ENCODE assay signal across 1 fruit fly cellular context in the genomic region with DNA sequence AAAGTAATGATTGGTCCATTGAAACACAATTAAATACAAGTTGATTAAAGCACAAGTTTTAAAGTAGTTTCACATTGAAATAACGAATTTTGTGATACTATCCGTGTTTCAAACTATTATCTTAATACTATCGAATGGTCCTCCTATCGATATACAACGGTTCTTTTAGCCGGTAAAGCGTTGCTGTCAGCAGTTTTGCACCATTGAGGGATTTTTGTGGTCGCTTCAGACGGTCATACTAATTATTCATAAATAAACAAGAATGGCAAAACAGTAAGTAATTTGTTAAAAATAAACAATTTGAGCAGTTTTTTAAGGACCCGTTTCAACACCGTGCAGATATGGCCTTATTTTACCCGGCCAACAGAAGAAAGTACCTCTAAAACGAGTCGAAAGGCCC.
TF ChIP-seq lines count a peak whose summit lies in the region.

A gene (plus strand): TSS at position 206 of the 400 bp plus-strand sequence.

TF ChIP-seq in whole organism, embryonic, 481 proteins besides CTCF, POLR2A, EP300 and RAD21 (continued from another document and continues in another):
- no peak for TF ChIP-seq CG7556 (GFP tag; optimal IDR thresholded peaks at IDR 0.05; lab: Kevin White, UChicago)
- no peak for TF ChIP-seq Kr (GFP tag; optimal IDR thresholded peaks at IDR 0.05; lab: Kevin White, UChicago)
- peak; percentile 15 for TF ChIP-seq sens (GFP tag; lab: Kevin White, UChicago)
- peak; percentile 62 for TF ChIP-seq Med (GFP tag; lab: Kevin White, UChicago)
- no peak for TF ChIP-seq CG7987 (GFP tag; optimal IDR thresholded peaks at IDR 0.05; lab: Kevin White, UChicago)
- TF ChIP-seq Xbp1 (GFP tag; optimal IDR thresholded peaks at IDR 0.05; lab: Kevin White, UChicago): no peak
- TF ChIP-seq Atf3 (GFP tag; optimal IDR thresholded peaks at IDR 0.05; lab: Kevin White, UChicago): no peak
- no peak for TF ChIP-seq ems (GFP tag; optimal IDR thresholded peaks at IDR 0.05; lab: Kevin White, UChicago)
- no peak for TF ChIP-seq CG17359 (tag; optimal IDR thresholded peaks at IDR 0.05; lab: Kevin White, UChicago)
- TF ChIP-seq Deaf1 (tag; optimal IDR thresholded peaks at IDR 0.05; lab: Kevin White, UChicago): no peak
- no peak for TF ChIP-seq org-1 (GFP tag; optimal IDR thresholded peaks at IDR 0.05; lab: Kevin White, UChicago)
- TF ChIP-seq croc (GFP tag; conservative IDR thresholded peaks at IDR 0.05; lab: Robert Waterston, UW): no peak
- no peak for TF ChIP-seq Hr39 (optimal IDR thresholded peaks at IDR 0.05; lab: Kevin White, UChicago)
- TF ChIP-seq disco-r (GFP tag; optimal IDR thresholded peaks at IDR 0.05; lab: Kevin White, UChicago): no peak
- no peak for TF ChIP-seq dysf (GFP tag; IDR thresholded peaks at IDR 0.05; lab: Robert Waterston, UW)
- no peak for TF ChIP-seq GATAe (GFP tag; conservative IDR thresholded peaks at IDR 0.05; lab: Robert Waterston, UW)
- TF ChIP-seq dan (GFP tag; IDR thresholded peaks at IDR 0.05; lab: Robert Waterston, UW): no peak
- peak; percentile 43; the same call in 1 of the 2 replicates for TF ChIP-seq hbn (GFP tag; IDR thresholded peaks at IDR 0.05; lab: Robert Waterston, UW; ENCODE audit: partially characterized antibody)
- no peak for TF ChIP-seq Atf-2 (GFP tag; optimal IDR thresholded peaks at IDR 0.05; lab: Kevin White, UChicago)
- peak; percentile 4 for TF ChIP-seq CG17912 (GFP tag; optimal IDR thresholded peaks at IDR 0.05; lab: Kevin White, UChicago)
- TF ChIP-seq CG10147 (GFP tag; optimal IDR thresholded peaks at IDR 0.05; lab: Kevin White, UChicago): no peak
- TF ChIP-seq pnt (GFP tag; optimal IDR thresholded peaks at IDR 0.05; lab: Kevin White, UChicago): no peak
- TF ChIP-seq Neu2 (GFP tag; optimal IDR thresholded peaks at IDR 0.05; lab: Kevin White, UChicago; ENCODE audit: borderline replicate concordance): no peak
- no peak for TF ChIP-seq D (optimal IDR thresholded peaks at IDR 0.05; lab: Kevin White, UChicago)
- no peak for TF ChIP-seq D (GFP tag; optimal IDR thresholded peaks at IDR 0.05; lab: Kevin White, UChicago)
- TF ChIP-seq CG33213 (GFP tag; optimal IDR thresholded peaks at IDR 0.05; lab: Kevin White, UChicago): no peak
- no peak for TF ChIP-seq CG2712 (tag; optimal IDR thresholded peaks at IDR 0.05; lab: Kevin White, UChicago)
- no peak for TF ChIP-seq CG8765 (GFP tag; IDR thresholded peaks at IDR 0.05; lab: Robert Waterston, UW)
- TF ChIP-seq unc-4 (GFP tag; IDR thresholded peaks at IDR 0.05; lab: Robert Waterston, UW; ENCODE audit: partially characterized antibody): peak; percentile 28; the same call in 1 of the 2 replicates
- no peak for TF ChIP-seq Rfx (GFP tag; IDR thresholded peaks at IDR 0.05; lab: Robert Waterston, UW)
- TF ChIP-seq CG6254 (GFP tag; optimal IDR thresholded peaks at IDR 0.05; lab: Kevin White, UChicago): no peak
- TF ChIP-seq CG12942 (GFP tag; optimal IDR thresholded peaks at IDR 0.05; lab: Kevin White, UChicago): no peak
- TF ChIP-seq NFAT (GFP tag; IDR thresholded peaks at IDR 0.05; lab: Robert Waterston, UW): no peak
- TF ChIP-seq crc (GFP tag; optimal IDR thresholded peaks at IDR 0.05; lab: Kevin White, UChicago): no peak
- TF ChIP-seq Gug (GFP tag; IDR thresholded peaks at IDR 0.05; lab: Robert Waterston, UW): no peak
- TF ChIP-seq CG1529 (GFP tag; optimal IDR thresholded peaks at IDR 0.05; lab: Kevin White, UChicago): no peak
- TF ChIP-seq Dp (GFP tag; optimal IDR thresholded peaks at IDR 0.05; lab: Kevin White, UChicago): no peak
- no peak for TF ChIP-seq CG12155 (GFP tag; optimal IDR thresholded peaks at IDR 0.05; lab: Kevin White, UChicago)
- TF ChIP-seq dimm (GFP tag; IDR thresholded peaks at IDR 0.05; lab: Robert Waterston, UW): no peak
- TF ChIP-seq Max (GFP tag; optimal IDR thresholded peaks at IDR 0.05; lab: Kevin White, UChicago): no peak
- no peak for TF ChIP-seq CG7839 (tag; optimal IDR thresholded peaks at IDR 0.05; lab: Kevin White, UChicago)
- no peak for TF ChIP-seq gro (GFP tag; optimal IDR thresholded peaks at IDR 0.05; lab: Kevin White, UChicago)
- no peak for TF ChIP-seq CG31224 (GFP tag; IDR thresholded peaks at IDR 0.05; lab: Robert Waterston, UW)
- TF ChIP-seq zen2 (GFP tag; IDR thresholded peaks at IDR 0.05; lab: Robert Waterston, UW; ENCODE audit: partially characterized antibody): no peak
- no peak for TF ChIP-seq CG9876 (GFP tag; optimal IDR thresholded peaks at IDR 0.05; lab: Kevin White, UChicago)
- no peak for TF ChIP-seq maf-S (GFP tag; optimal IDR thresholded peaks at IDR 0.05; lab: Kevin White, UChicago)
- no peak for TF ChIP-seq Gsc (GFP tag; IDR thresholded peaks at IDR 0.05; lab: Robert Waterston, UW)
- no peak for TF ChIP-seq zen (tag; optimal IDR thresholded peaks at IDR 0.05; lab: Kevin White, UChicago)
- no peak for TF ChIP-seq CG10431 (GFP tag; optimal IDR thresholded peaks at IDR 0.05; lab: Kevin White, UChicago)
- peak; percentile 58 for TF ChIP-seq vvl (GFP tag; IDR thresholded peaks at IDR 0.05; lab: Robert Waterston, UW)
- no peak for TF ChIP-seq bab2 (GFP tag; optimal IDR thresholded peaks at IDR 0.05; lab: Kevin White, UChicago)
- TF ChIP-seq gce (GFP tag; IDR thresholded peaks at IDR 0.05; lab: Robert Waterston, UW): no peak
- no peak for TF ChIP-seq CG15269 (tag; optimal IDR thresholded peaks at IDR 0.05; lab: Kevin White, UChicago)
- no peak for TF ChIP-seq wor (GFP tag; IDR thresholded peaks at IDR 0.05; lab: Robert Waterston, UW)
- TF ChIP-seq CG43689 (GFP tag; IDR thresholded peaks at IDR 0.05; lab: Robert Waterston, UW): no peak
- TF ChIP-seq Scr (GFP tag; IDR thresholded peaks at IDR 0.05; lab: Robert Waterston, UW; ENCODE audit: partially characterized antibody): peak; percentile 47; the same call in 1 of the 2 replicates
- no peak for TF ChIP-seq tap (tag; optimal IDR thresholded peaks at IDR 0.05; lab: Kevin White, UChicago)
- TF ChIP-seq cas (GFP tag; IDR thresholded peaks at IDR 0.05; lab: Robert Waterston, UW): no peak
- no peak for TF ChIP-seq CG1024 (GFP tag; IDR thresholded peaks at IDR 0.05; lab: Robert Waterston, UW)
- TF ChIP-seq C15 (GFP tag; IDR thresholded peaks at IDR 0.05; lab: Robert Waterston, UW): no peak
- no peak for TF ChIP-seq nom (GFP tag; optimal IDR thresholded peaks at IDR 0.05; lab: Kevin White, UChicago)
- TF ChIP-seq HLH54F (GFP tag; optimal IDR thresholded peaks at IDR 0.05; lab: Kevin White, UChicago): no peak
- peak; percentile 18 for TF ChIP-seq bcd (GFP tag; optimal IDR thresholded peaks at IDR 0.05; lab: Kevin White, UChicago)
- TF ChIP-seq gfzf (GFP tag; optimal IDR thresholded peaks at IDR 0.05; lab: Kevin White, UChicago): peak; percentile 63
- no peak for TF ChIP-seq CG13123 (GFP tag; optimal IDR thresholded peaks at IDR 0.05; lab: Kevin White, UChicago)
- TF ChIP-seq zfh2 (GFP tag; optimal IDR thresholded peaks at IDR 0.05; lab: Kevin White, UChicago): no peak
- no peak for TF ChIP-seq CG17802 (tag; optimal IDR thresholded peaks at IDR 0.05; lab: Kevin White, UChicago)
- TF ChIP-seq CG14710 (tag; optimal IDR thresholded peaks at IDR 0.05; lab: Kevin White, UChicago): no peak
- no peak for TF ChIP-seq ind (GFP tag; optimal IDR thresholded peaks at IDR 0.05; lab: Kevin White, UChicago)
- no peak for TF ChIP-seq sens-2 (GFP tag; IDR thresholded peaks at IDR 0.05; lab: Robert Waterston, UW)
- peak; percentile 48; the same call in 1 of the 3 replicates for TF ChIP-seq vnd (GFP tag; IDR thresholded peaks at IDR 0.05; lab: Robert Waterston, UW; ENCODE audit: partially characterized antibody)
- no peak for TF ChIP-seq CG6854 (GFP tag; optimal IDR thresholded peaks at IDR 0.05; lab: Kevin White, UChicago)
- TF ChIP-seq Dfd (GFP tag; optimal IDR thresholded peaks at IDR 0.05; lab: Kevin White, UChicago): no peak
- TF ChIP-seq dmrt99B (tag; optimal IDR thresholded peaks at IDR 0.05; lab: Kevin White, UChicago): no peak
- no peak for TF ChIP-seq ac (GFP tag; optimal IDR thresholded peaks at IDR 0.05; lab: Kevin White, UChicago)
- no peak for TF ChIP-seq seq (GFP tag; IDR thresholded peaks at IDR 0.05; lab: Robert Waterston, UW)
- TF ChIP-seq CoRest (tag; optimal IDR thresholded peaks at IDR 0.05; lab: Kevin White, UChicago): no peak
- no peak for TF ChIP-seq CG34376 (GFP tag; optimal IDR thresholded peaks at IDR 0.05; lab: Kevin White, UChicago)
- no peak for TF ChIP-seq ase (GFP tag; IDR thresholded peaks at IDR 0.05; lab: Robert Waterston, UW)
- no peak for TF ChIP-seq Dip2 (GFP tag; IDR thresholded peaks at IDR 0.05; lab: Robert Waterston, UW)
- TF ChIP-seq CG4820 (GFP tag; optimal IDR thresholded peaks at IDR 0.05; lab: Kevin White, UChicago): no peak
- peak; percentile 75 for TF ChIP-seq amos (GFP tag; IDR thresholded peaks at IDR 0.05; lab: Robert Waterston, UW; ENCODE audit: partially characterized antibody)
- peak; percentile 0 for TF ChIP-seq Sry-δ (GFP tag; optimal IDR thresholded peaks at IDR 0.05; lab: Kevin White, UChicago)
- no peak for TF ChIP-seq CG4617 (GFP tag; optimal IDR thresholded peaks at IDR 0.05; lab: Kevin White, UChicago; ENCODE audit: borderline replicate concordance)
- TF ChIP-seq CG3726 (GFP tag; IDR thresholded peaks at IDR 0.05; lab: Robert Waterston, UW): no peak
- TF ChIP-seq CG16779 (GFP tag; IDR thresholded peaks at IDR 0.05; lab: Robert Waterston, UW): no peak
- no peak for TF ChIP-seq CG4328 (GFP tag; optimal IDR thresholded peaks at IDR 0.05; lab: Kevin White, UChicago)
- TF ChIP-seq fd102C (GFP tag; optimal IDR thresholded peaks at IDR 0.05; lab: Kevin White, UChicago): no peak
- no peak for TF ChIP-seq CG18262 (tag; optimal IDR thresholded peaks at IDR 0.05; lab: Kevin White, UChicago)
- peak; percentile 15 for TF ChIP-seq NfI (GFP tag; optimal IDR thresholded peaks at IDR 0.05; lab: Kevin White, UChicago)
- no peak for TF ChIP-seq CG3847 (GFP tag; IDR thresholded peaks at IDR 0.05; lab: Robert Waterston, UW)
- no peak for TF ChIP-seq CG14441 (GFP tag; IDR thresholded peaks at IDR 0.05; lab: Robert Waterston, UW)
- TF ChIP-seq MTF-1 (GFP tag; optimal IDR thresholded peaks at IDR 0.05; lab: Kevin White, UChicago; ENCODE audit: borderline replicate concordance): no peak
- no peak for TF ChIP-seq CG4424 (GFP tag; optimal IDR thresholded peaks at IDR 0.05; lab: Kevin White, UChicago)
- peak; percentile 25; the same call in 1 of the 2 replicates for TF ChIP-seq bbx (GFP tag; IDR thresholded peaks at IDR 0.05; lab: Robert Waterston, UW; ENCODE audit: partially characterized antibody)
- TF ChIP-seq cwo (GFP tag; optimal IDR thresholded peaks at IDR 0.05; lab: Kevin White, UChicago): no peak
- no peak for TF ChIP-seq CG7745 (tag; optimal IDR thresholded peaks at IDR 0.05; lab: Kevin White, UChicago)
- peak; percentile 62; the same call in 1 of the 2 replicates for TF ChIP-seq Bgb (GFP tag; IDR thresholded peaks at IDR 0.05; lab: Robert Waterston, UW; ENCODE audit: partially characterized antibody)
- TF ChIP-seq Doc2 (GFP tag; IDR thresholded peaks at IDR 0.05; lab: Robert Waterston, UW): no peak
- no peak for TF ChIP-seq CG6765 (GFP tag; optimal IDR thresholded peaks at IDR 0.05; lab: Kevin White, UChicago)
- no peak for TF ChIP-seq CG18619 (GFP tag; optimal IDR thresholded peaks at IDR 0.05; lab: Kevin White, UChicago)
- TF ChIP-seq CG14014 (GFP tag; IDR thresholded peaks at IDR 0.05; lab: Robert Waterston, UW): no peak
- no peak for TF ChIP-seq CG32772 (GFP tag; IDR thresholded peaks at IDR 0.05; lab: Robert Waterston, UW)
- no peak for TF ChIP-seq onecut (GFP tag; IDR thresholded peaks at IDR 0.05; lab: Robert Waterston, UW)
- no peak for TF ChIP-seq CG17385 (GFP tag; optimal IDR thresholded peaks at IDR 0.05; lab: Kevin White, UChicago)
- TF ChIP-seq NC2β (GFP tag; optimal IDR thresholded peaks at IDR 0.05; lab: Kevin White, UChicago): no peak
- no peak for TF ChIP-seq CG12299 (tag; optimal IDR thresholded peaks at IDR 0.05; lab: Kevin White, UChicago)
- no peak for TF ChIP-seq Taf1 (GFP tag; IDR thresholded peaks at IDR 0.05; lab: Robert Waterston, UW)
- TF ChIP-seq CG8290 (GFP tag; optimal IDR thresholded peaks at IDR 0.05; lab: Kevin White, UChicago): no peak
- peak in 1 of 2 experiments; percentile 38 for TF ChIP-seq CG8290 (tag; optimal IDR thresholded peaks at IDR 0.05; lab: Kevin White, UChicago)
- TF ChIP-seq ATbp (GFP tag; optimal IDR thresholded peaks at IDR 0.05; lab: Kevin White, UChicago): no peak
- TF ChIP-seq CG7271 (tag; optimal IDR thresholded peaks at IDR 0.05; lab: Kevin White, UChicago): no peak
- TF ChIP-seq Blimp-1 (GFP tag; optimal IDR thresholded peaks at IDR 0.05; lab: Kevin White, UChicago): no peak
- TF ChIP-seq chif (GFP tag; optimal IDR thresholded peaks at IDR 0.05; lab: Kevin White, UChicago): no peak
- TF ChIP-seq aop (GFP tag; IDR thresholded peaks at IDR 0.05; lab: Robert Waterston, UW): no peak
- no peak for TF ChIP-seq Nf-YC (tag; optimal IDR thresholded peaks at IDR 0.05; lab: Kevin White, UChicago)
- TF ChIP-seq Jarid2 (GFP tag; optimal IDR thresholded peaks at IDR 0.05; lab: Kevin White, UChicago): no peak
- TF ChIP-seq kni (GFP tag; optimal IDR thresholded peaks at IDR 0.05; lab: Kevin White, UChicago): no peak
- TF ChIP-seq Ravus (GFP tag; IDR thresholded peaks at IDR 0.05; lab: Robert Waterston, UW): no peak
- TF ChIP-seq CG13775 (GFP tag; optimal IDR thresholded peaks at IDR 0.05; lab: Kevin White, UChicago): no peak
- no peak for TF ChIP-seq lola (GFP tag; optimal IDR thresholded peaks at IDR 0.05; lab: Kevin White, UChicago)
- peak; percentile 69 for TF ChIP-seq CG1603 (tag; optimal IDR thresholded peaks at IDR 0.05; lab: Kevin White, UChicago)
- no peak for TF ChIP-seq CG2678 (tag; optimal IDR thresholded peaks at IDR 0.05; lab: Kevin White, UChicago)
- no peak for TF ChIP-seq CG9437 (GFP tag; optimal IDR thresholded peaks at IDR 0.05; lab: Kevin White, UChicago)
- TF ChIP-seq CG11247 (GFP tag; IDR thresholded peaks at IDR 0.05; lab: Robert Waterston, UW): no peak
- TF ChIP-seq CG12769 (tag; optimal IDR thresholded peaks at IDR 0.05; lab: Kevin White, UChicago): no peak
- no peak for TF ChIP-seq Awh (GFP tag; IDR thresholded peaks at IDR 0.05; lab: Robert Waterston, UW)
- 0 out of 3 replicates have a peak, but pooled peaks have one; percentile 32 for TF ChIP-seq CG34422 (GFP tag; IDR thresholded peaks at IDR 0.05; lab: Robert Waterston, UW)
- no peak for TF ChIP-seq ash1 (GFP tag; optimal IDR thresholded peaks at IDR 0.05; lab: Kevin White, UChicago)
- no peak for TF ChIP-seq Side (GFP tag; optimal IDR thresholded peaks at IDR 0.05; lab: Kevin White, UChicago)
- TF ChIP-seq CG6683 (GFP tag; optimal IDR thresholded peaks at IDR 0.05; lab: Kevin White, UChicago): no peak
- peak; percentile 48; the same call in 1 of the 3 replicates for TF ChIP-seq ci (GFP tag; IDR thresholded peaks at IDR 0.05; lab: Robert Waterston, UW)
- no peak for TF ChIP-seq Fer3 (tag; optimal IDR thresholded peaks at IDR 0.05; lab: Kevin White, UChicago)
